Worm (Caenorhabditis elegans): Measurements from ENCODE around the gene str-13.

The str-13 gene

DNA sequence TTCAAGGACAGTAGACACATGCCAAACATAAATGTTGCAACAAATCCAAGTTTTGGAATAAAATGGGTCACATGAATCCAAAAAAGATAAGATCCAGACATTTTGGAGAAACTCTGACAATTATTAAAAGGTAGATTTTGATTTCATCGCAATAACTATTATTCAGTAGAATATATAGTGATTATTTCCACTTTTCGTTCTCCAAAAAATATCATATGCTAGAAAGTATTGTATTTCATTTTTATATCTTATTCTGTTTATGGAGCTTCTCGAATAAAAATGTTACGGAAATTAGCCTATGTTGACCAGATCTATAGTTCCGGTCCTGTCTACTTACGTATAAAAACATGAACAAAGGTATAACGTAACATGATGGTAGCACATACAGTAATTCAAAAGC is at the start of gene str-13:
str-13 (minus strand) TSS at position 101 of the 400 bp plus-strand sequence.
- TF ChIP-seq W03F9.2 (tag; optimal IDR thresholded peaks at IDR 0.05) (no peak), him-1 (tag; optimal IDR thresholded peaks at IDR 0.05) (no peak), dao-5 (tag; optimal IDR thresholded peaks at IDR 0.05) (no peak)

DNA sequence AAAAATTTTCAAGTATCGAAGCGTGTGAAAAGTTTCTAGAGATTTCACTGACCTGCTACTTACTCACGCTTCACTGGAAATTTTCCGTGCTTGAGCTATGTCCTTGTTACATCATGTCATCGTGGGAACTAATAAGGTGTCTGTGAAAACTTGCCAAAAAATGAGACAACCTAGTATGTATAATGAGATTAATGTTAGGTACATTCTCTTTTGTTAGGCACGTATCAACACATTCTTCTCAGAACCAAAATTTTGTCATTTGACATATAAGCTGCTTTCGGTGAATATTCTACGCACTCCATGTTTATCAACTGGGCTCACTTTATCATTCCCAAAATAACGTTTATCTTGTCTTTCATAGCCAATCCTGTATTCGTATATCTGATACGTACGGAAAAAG is 47.0 kb upstream of the str-13 start, which contains the start of gene srj-18:
srj-18 (plus strand) TSS at position 301 of the 400 bp plus-strand sequence.
- TF ChIP-seq W03F9.2 (tag; optimal IDR thresholded peaks at IDR 0.05) (no peak), dao-5 (tag; optimal IDR thresholded peaks at IDR 0.05) (no peak), him-1 (tag; optimal IDR thresholded peaks at IDR 0.05) (no peak)

ce11 chrV:2771560-2771959 is 44.6 kb upstream of the str-13 start, which contains the start of gene srh-56:
srh-56 (plus strand) TSS chrV:2771860.
- no peak for TF ChIP-seq W03F9.2 (tag; optimal IDR thresholded peaks at IDR 0.05)
- TF ChIP-seq him-1 (tag; optimal IDR thresholded peaks at IDR 0.05): no peak
- TF ChIP-seq dao-5 (tag; optimal IDR thresholded peaks at IDR 0.05): no peak

ce11 chrV:2769754-2770153 is 42.8 kb upstream of the str-13 start, which contains the start of gene dhs-15:
dhs-15 (minus strand) TSS chrV:2769854.
- no peak for TF ChIP-seq dao-5 (tag; optimal IDR thresholded peaks at IDR 0.05)
- no peak for TF ChIP-seq him-1 (tag; optimal IDR thresholded peaks at IDR 0.05)
- TF ChIP-seq W03F9.2 (tag; optimal IDR thresholded peaks at IDR 0.05): no peak

DNA sequence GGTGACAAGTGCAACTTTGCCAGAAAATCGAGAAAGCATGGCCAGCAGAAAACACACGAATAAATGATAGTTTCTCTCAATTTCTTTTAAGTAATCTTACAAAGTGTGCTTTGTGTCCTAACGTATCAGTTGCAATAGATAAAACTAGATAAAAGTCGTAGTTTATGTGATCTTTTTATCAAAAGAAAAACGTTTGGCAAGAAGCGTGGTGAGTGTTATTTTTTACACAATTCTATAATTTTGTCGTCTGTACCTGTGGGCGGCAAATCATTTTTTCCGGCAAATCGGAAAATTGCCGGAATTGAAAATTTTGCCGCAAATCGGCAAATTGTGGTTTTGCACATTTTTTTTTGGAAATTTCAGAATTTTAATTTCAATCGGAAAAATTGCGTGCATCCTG is 40.5 kb upstream of the str-13 start, which contains the start of gene R05D8.9:
R05D8.9 (minus strand) TSS at position 101 of the 400 bp plus-strand sequence.
- no peak for TF ChIP-seq W03F9.2 (tag; optimal IDR thresholded peaks at IDR 0.05)
- no peak for TF ChIP-seq dao-5 (tag; optimal IDR thresholded peaks at IDR 0.05)
- TF ChIP-seq him-1 (tag; optimal IDR thresholded peaks at IDR 0.05): no peak

DNA sequence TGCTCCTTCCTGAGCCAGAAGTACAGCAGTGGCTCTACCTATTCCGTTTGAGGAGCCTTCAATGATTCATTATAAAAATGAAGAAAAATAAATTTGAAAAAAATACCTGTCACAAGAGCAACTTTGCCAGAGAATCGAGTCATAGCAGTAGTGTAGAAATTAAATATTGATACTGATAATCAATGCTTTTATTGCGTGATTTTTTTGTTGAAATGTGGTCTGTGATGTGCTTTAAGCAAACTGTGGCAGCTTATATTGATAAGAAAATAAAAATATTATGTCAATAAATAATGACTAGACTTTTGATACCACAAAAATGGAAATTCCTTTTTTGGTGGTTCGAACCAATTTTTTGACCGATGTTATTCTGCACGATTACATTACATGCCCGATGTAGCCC is 38.1 kb upstream of the str-13 start, which contains the start of gene dhs-14:
dhs-14 (minus strand) TSS at position 149 of the 400 bp plus-strand sequence.
- TF ChIP-seq dao-5 (tag; optimal IDR thresholded peaks at IDR 0.05): no peak
- no peak for TF ChIP-seq him-1 (tag; optimal IDR thresholded peaks at IDR 0.05)
- no peak for TF ChIP-seq W03F9.2 (tag; optimal IDR thresholded peaks at IDR 0.05)

DNA sequence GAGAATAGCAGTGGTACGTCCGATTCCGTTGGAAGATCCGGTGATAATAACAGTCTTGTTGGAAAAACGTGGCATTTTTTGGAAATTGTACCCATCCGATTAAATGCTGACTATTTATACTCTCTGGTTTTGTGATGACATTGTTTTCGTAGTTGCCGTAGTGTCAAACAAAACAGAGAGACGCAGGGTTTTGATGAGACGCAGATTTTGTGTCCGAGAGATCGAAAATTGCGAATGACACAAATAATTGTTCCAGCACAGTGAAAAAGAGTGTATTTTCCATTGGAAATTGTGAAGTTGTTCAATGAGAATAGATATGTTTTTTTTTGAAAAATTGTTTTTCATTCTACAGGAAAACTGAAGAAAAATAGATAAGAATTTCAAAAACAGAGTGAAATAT is 36.1 kb upstream of the str-13 start, which contains the start of gene R05D8.7:
R05D8.7 (minus strand) TSS at position 104 of the 400 bp plus-strand sequence.
- no peak for TF ChIP-seq him-1 (tag; optimal IDR thresholded peaks at IDR 0.05)
- no peak for TF ChIP-seq W03F9.2 (tag; optimal IDR thresholded peaks at IDR 0.05)
- no peak for TF ChIP-seq dao-5 (tag; optimal IDR thresholded peaks at IDR 0.05)

- TF ChIP-seq dao-5 (tag; optimal IDR thresholded peaks at IDR 0.05): no peak
- no peak for TF ChIP-seq him-1 (tag; optimal IDR thresholded peaks at IDR 0.05)
- no peak for TF ChIP-seq W03F9.2 (tag; optimal IDR thresholded peaks at IDR 0.05)
Observed at ce11 chrV:2761470-2761869, 34.5 kb upstream of the str-13 start.

- TF ChIP-seq dao-5 (tag; optimal IDR thresholded peaks at IDR 0.05) (no peak), him-1 (tag; optimal IDR thresholded peaks at IDR 0.05) (no peak), W03F9.2 (tag; optimal IDR thresholded peaks at IDR 0.05) (no peak)
Observed at ce11 chrV:2759456-2759855, 32.5 kb upstream of the str-13 start, which contains the start of gene srg-58. srg-58 (minus strand) TSS chrV:2759556.

DNA sequence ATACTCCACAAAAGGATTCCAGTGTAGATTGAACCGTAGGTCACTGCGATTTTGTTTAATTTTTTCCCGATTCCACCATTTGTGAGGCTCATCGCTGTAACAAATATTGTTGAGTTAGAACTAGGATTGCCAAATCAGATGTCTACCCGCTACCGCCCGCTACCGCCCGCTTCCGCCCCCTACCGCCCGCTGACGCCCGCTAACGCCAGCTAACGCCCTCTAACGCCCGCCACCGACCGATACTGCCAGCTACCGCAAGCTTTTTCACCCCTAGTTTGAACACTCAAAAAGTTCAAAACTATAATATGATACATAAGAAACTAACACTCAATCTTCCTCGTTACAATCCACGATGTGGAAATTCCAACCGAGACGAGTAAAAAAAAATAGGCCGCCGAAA is 31.4 kb upstream of the str-13 start:
- TF ChIP-seq dao-5 (tag; optimal IDR thresholded peaks at IDR 0.05) (no peak), W03F9.2 (tag; optimal IDR thresholded peaks at IDR 0.05) (no peak), him-1 (tag; optimal IDR thresholded peaks at IDR 0.05) (no peak)

ce11 chrV:2757226-2757893 is 30.4 kb upstream of the str-13 start, which contains the start of gene srx-28:
srx-28 (minus strand) TSS chrV:2757276.
- TF ChIP-seq him-1 (tag; optimal IDR thresholded peaks at IDR 0.05) (no peak), W03F9.2 (tag; optimal IDR thresholded peaks at IDR 0.05) (no peak), dao-5 (tag; optimal IDR thresholded peaks at IDR 0.05) (no peak)

DNA sequence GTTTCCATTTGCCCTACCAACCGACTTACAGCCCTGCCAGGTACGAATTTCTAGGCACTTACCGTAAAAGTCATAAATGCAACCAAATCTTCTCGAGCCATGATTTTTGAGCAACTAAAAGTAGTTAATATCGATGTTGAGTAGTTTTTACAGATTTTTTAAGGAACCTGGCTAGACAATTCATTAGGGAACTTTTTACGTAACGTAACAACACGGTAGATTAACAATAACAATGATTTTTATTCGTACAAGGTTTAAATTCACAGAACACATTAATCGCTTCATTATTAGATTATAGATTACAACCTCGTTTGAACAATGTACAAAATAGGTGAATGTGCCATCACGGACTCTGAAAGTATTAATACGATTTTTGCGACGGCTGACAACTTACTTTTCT is 26.0 kb upstream of the str-13 start, which contains the start of gene srx-26:
srx-26 (minus strand) TSS at position 101 of the 400 bp plus-strand sequence.
- TF ChIP-seq him-1 (tag; optimal IDR thresholded peaks at IDR 0.05) (no peak), W03F9.2 (tag; optimal IDR thresholded peaks at IDR 0.05) (no peak), dao-5 (tag; optimal IDR thresholded peaks at IDR 0.05) (no peak)

DNA sequence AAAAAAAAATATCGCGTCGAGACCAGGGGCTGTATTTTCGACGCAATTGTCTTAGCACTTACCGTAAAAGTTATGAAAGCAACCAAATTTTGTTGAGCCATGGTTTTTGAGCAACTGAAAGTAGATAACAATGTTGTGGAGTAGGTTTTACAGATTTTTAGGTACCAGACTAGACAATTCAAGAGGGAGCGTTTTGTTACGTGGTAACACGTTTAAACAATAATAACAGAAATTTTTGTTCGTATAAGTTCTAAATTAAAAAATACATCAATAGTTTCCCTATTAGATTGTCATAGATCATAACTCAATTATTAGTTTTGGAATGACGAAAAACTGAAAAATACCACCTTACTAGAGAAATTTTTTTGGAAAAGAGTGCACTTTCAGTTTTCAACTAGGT is 23.0 kb upstream of the str-13 start, which contains the start of gene srx-24:
srx-24 (minus strand) TSS at position 101 of the 400 bp plus-strand sequence.
- no peak for TF ChIP-seq dao-5 (tag; optimal IDR thresholded peaks at IDR 0.05)
- TF ChIP-seq W03F9.2 (tag; optimal IDR thresholded peaks at IDR 0.05): no peak
- TF ChIP-seq him-1 (tag; optimal IDR thresholded peaks at IDR 0.05): no peak

ce11 chrV:2746404-2746803 is 19.4 kb upstream of the str-13 start:
- TF ChIP-seq him-1 (tag; optimal IDR thresholded peaks at IDR 0.05): no peak
- no peak for TF ChIP-seq dao-5 (tag; optimal IDR thresholded peaks at IDR 0.05)
- no peak for TF ChIP-seq W03F9.2 (tag; optimal IDR thresholded peaks at IDR 0.05)

Measured in whole organism, L4/young adult.